Fruit fly (Drosophila melanogaster): ENCODE results near the gene Tim17b1.

Tim17b1 gene

dm6 chr3R:5281094-5281493 lies 18.9 kb upstream of the Tim17b1 start:
- no peak for TF ChIP-seq fd85E (GFP tag; optimal IDR thresholded peaks at IDR 0.05)
- no peak for TF ChIP-seq achi (GFP tag; optimal IDR thresholded peaks at IDR 0.05)
- TF ChIP-seq Sox15 (GFP tag; optimal IDR thresholded peaks at IDR 0.05) = no peak
- TF ChIP-seq CG6854 (GFP tag; optimal IDR thresholded peaks at IDR 0.05) = peak; percentile 55
- peak; percentile 32 for TF ChIP-seq CG31627 (GFP tag; optimal IDR thresholded peaks at IDR 0.05)
- TF ChIP-seq CG11902 (GFP tag; optimal IDR thresholded peaks at IDR 0.05) = no peak
- TF ChIP-seq spab (GFP tag; optimal IDR thresholded peaks at IDR 0.05) = no peak
- peak; percentile 61 for TF ChIP-seq Lpt (GFP tag; optimal IDR thresholded peaks at IDR 0.05)
- no peak for TF ChIP-seq CG6792 (GFP tag; optimal IDR thresholded peaks at IDR 0.05)
- peak; percentile 47 for TF ChIP-seq Eip75B (GFP tag; optimal IDR thresholded peaks at IDR 0.05)
- no peak for TF ChIP-seq CG3032 (tag; optimal IDR thresholded peaks at IDR 0.05)
- peak; percentile 1 for TF ChIP-seq Blimp-1 (GFP tag; optimal IDR thresholded peaks at IDR 0.05)
- TF ChIP-seq eg (GFP tag; IDR thresholded peaks at IDR 0.05) = no peak
- TF ChIP-seq CG8119 (GFP tag; IDR thresholded peaks at IDR 0.05) = peak; percentile 60
- no peak for TF ChIP-seq CG10631 (GFP tag; optimal IDR thresholded peaks at IDR 0.05)
- peak; percentile 18 for TF ChIP-seq Ets96B (tag; optimal IDR thresholded peaks at IDR 0.05)
- TF ChIP-seq CG34406 (GFP tag; optimal IDR thresholded peaks at IDR 0.05) = peak; percentile 20
- TF ChIP-seq Ets21C (GFP tag; optimal IDR thresholded peaks at IDR 0.05) = no peak
- peak; percentile 70 for TF ChIP-seq Sox14 (GFP tag; optimal IDR thresholded peaks at IDR 0.05)
- TF ChIP-seq Met (GFP tag; optimal IDR thresholded peaks at IDR 0.05) = peak; percentile 30
- TF ChIP-seq Eip78C (GFP tag) = no peak
- TF ChIP-seq CG6276 (GFP tag; optimal IDR thresholded peaks at IDR 0.05) = no peak
- peak; percentile 18 for TF ChIP-seq topi (GFP tag; optimal IDR thresholded peaks at IDR 0.05)
- peak; percentile 26 for TF ChIP-seq lz (GFP tag; optimal IDR thresholded peaks at IDR 0.05)
- TF ChIP-seq CG10669 (GFP tag; optimal IDR thresholded peaks at IDR 0.05) = no peak
- peak; percentile 32 for TF ChIP-seq dsx (GFP tag; optimal IDR thresholded peaks at IDR 0.05; ENCODE audit: poor library complexity, severe bottlenecking)
- peak in 1 of 2 experiments; percentile 18 for TF ChIP-seq salr (GFP tag; optimal IDR thresholded peaks at IDR 0.05)
- peak; percentile 8 for TF ChIP-seq net (GFP tag; optimal IDR thresholded peaks at IDR 0.05)
- no peak for TF ChIP-seq Gug (GFP tag; IDR thresholded peaks at IDR 0.05)
- TF ChIP-seq Hr38 (GFP tag; optimal IDR thresholded peaks at IDR 0.05) = no peak
- TF ChIP-seq Hr4 (GFP tag; optimal IDR thresholded peaks at IDR 0.05) = no peak
- peak; percentile 45 to 53 for TF ChIP-seq ss (GFP tag; optimal IDR thresholded peaks at IDR 0.05)
- no peak for TF ChIP-seq CG11762 (GFP tag; optimal IDR thresholded peaks at IDR 0.05; ENCODE audit: insufficient read depth)
- no peak for TF ChIP-seq fd59A (GFP tag; optimal IDR thresholded peaks at IDR 0.05)
- no peak for TF ChIP-seq acj6 (GFP tag; optimal IDR thresholded peaks at IDR 0.05)
- no peak for TF ChIP-seq dac (GFP tag; optimal IDR thresholded peaks at IDR 0.05)
- TF ChIP-seq CG9139 (GFP tag; optimal IDR thresholded peaks at IDR 0.05) = peak; percentile 34
- no peak for TF ChIP-seq svp (GFP tag)
- peak; percentile 15 for TF ChIP-seq Eip93F (GFP tag; optimal IDR thresholded peaks at IDR 0.05)
- TF ChIP-seq esn (GFP tag; optimal IDR thresholded peaks at IDR 0.05) = peak; percentile 38
- TF ChIP-seq fkh (GFP tag; optimal IDR thresholded peaks at IDR 0.05) = no peak
- TF ChIP-seq Sox102F (GFP tag; optimal IDR thresholded peaks at IDR 0.05) = peak; percentile 55
- TF ChIP-seq OdsH (GFP tag; optimal IDR thresholded peaks at IDR 0.05) = no peak
- peak; percentile 36 for TF ChIP-seq CG6808 (GFP tag; optimal IDR thresholded peaks at IDR 0.05)
- TF ChIP-seq CG3919 (GFP tag; optimal IDR thresholded peaks at IDR 0.05) = peak; percentile 64
- peak; percentile 1 for TF ChIP-seq Hr39 (GFP tag; optimal IDR thresholded peaks at IDR 0.05)
- peak; percentile 2 for TF ChIP-seq CG1621 (tag; optimal IDR thresholded peaks at IDR 0.05)
- peak; percentile 51 for TF ChIP-seq vri (GFP tag; optimal IDR thresholded peaks at IDR 0.05)
- no peak for TF ChIP-seq cyc (GFP tag; optimal IDR thresholded peaks at IDR 0.05)
- TF ChIP-seq CG7368 (GFP tag; optimal IDR thresholded peaks at IDR 0.05) = no peak
- peak; percentile 14 for TF ChIP-seq Smox (GFP tag; optimal IDR thresholded peaks at IDR 0.05)
- peak; percentile 90; the same call in 2 of the 3 replicates for TF ChIP-seq CG6163 (GFP tag; IDR thresholded peaks at IDR 0.05)
- TF ChIP-seq CG11294 (GFP tag; IDR thresholded peaks at IDR 0.05) = no peak
